Worm (Caenorhabditis elegans): Measurements from ENCODE around the gene clc-24.

DNA sequence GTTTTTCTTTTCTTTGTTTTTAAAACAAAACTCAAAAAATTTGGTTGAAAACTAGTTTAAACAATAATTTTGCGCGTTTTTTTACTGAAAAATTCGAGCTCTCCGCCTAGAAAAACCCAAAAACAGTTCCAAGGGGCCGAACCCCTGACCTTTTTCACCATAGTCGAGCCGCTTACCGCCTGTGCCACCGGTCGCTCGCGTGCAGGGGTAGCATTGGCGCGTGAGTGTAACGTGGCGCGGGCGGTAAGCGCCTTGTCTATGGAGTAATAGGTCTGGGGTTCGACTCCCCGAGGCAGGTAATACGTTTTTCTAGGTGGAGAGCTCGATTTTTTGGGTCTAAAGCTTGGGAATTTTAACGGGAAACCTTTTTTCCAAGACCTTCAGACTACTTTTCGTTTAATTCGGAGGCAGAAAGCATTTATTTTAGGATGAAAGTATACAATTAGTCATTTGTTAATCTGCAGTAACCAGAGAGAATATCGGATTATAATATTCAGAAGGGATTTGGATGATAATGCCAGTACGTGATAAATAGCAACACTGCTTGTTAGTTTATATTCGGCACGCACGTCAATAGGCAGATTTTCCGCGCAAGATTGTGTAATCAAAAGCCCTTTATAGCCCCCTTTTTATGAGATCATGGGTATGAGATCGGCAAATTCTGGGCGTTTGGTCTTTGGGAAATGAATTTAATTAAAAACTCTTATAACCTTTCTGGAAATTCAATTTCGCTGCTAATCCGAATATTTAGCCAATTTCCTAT lies 2.5 kb upstream of the clc-24 start:
- TF ChIP-seq snpc-4 (tag; optimal IDR thresholded peaks at IDR 0.05) (no peak), ceh-39 (tag; optimal IDR thresholded peaks at IDR 0.05) (no peak), unc-39 (tag; optimal IDR thresholded peaks at IDR 0.05) (no peak), elt-3 (tag; optimal IDR thresholded peaks at IDR 0.05) (no peak), lin-13 (tag; optimal IDR thresholded peaks at IDR 0.05) (no peak), nhr-76 (tag; optimal IDR thresholded peaks at IDR 0.05) (no peak), nhr-237 (tag; optimal IDR thresholded peaks at IDR 0.05) (no peak), ztf-11 (tag; optimal IDR thresholded peaks at IDR 0.05) (no peak), blmp-1 (tag; optimal IDR thresholded peaks at IDR 0.05) (no peak), unc-120 (tag; optimal IDR thresholded peaks at IDR 0.05; ENCODE audit: poor library complexity, severe bottlenecking) (no peak), flh-1 (GFP tag; optimal IDR thresholded peaks at IDR 0.05) (no peak)

All from whole organism, mixed stage, embryonic.